Worm (Caenorhabditis elegans): ENCODE measurements around the gene F56C3.4.

F56C3.4 gene

DNA sequence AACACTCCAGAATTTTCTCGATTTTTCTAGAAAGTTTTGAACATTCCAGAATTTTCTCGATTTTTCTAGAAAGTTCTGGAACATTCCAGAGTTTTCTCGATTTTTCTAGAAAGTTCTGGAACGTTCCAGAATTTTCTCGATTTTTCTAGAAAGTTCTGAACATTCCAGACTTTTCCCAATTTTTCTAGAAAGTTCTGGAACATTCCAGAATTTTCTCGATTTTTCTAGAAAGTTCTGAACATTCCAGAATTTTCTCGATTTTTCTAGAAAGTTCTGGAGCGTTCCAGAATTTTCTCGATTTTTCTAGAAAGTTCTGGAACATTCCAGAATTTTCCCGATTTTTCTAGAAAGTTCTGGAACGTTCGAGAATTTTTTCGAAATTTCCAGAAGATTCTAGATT, 14.5 kb upstream of the F56C3.4 start:
- TF ChIP-seq flt-1 (GFP tag; IDR thresholded peaks at IDR 0.05) (peak; percentile 87), pes-1 (GFP tag; IDR thresholded peaks at IDR 0.05) (peak; percentile 93), scrt-1 (GFP tag; IDR thresholded peaks at IDR 0.05) (0 out of 2 replicates have a peak, but pooled peaks have one; percentile 21), tbx-37 (GFP tag; conservative IDR thresholded peaks at IDR 0.05) (0 out of 2 replicates have a peak, but pooled peaks have one; percentile 7), sea-1 (GFP tag; conservative IDR thresholded peaks at IDR 0.05) (peak; percentile 80), tbx-11 (GFP tag; IDR thresholded peaks at IDR 0.05) (peak; percentile 60; the same call in 1 of the 2 replicates)

DNA sequence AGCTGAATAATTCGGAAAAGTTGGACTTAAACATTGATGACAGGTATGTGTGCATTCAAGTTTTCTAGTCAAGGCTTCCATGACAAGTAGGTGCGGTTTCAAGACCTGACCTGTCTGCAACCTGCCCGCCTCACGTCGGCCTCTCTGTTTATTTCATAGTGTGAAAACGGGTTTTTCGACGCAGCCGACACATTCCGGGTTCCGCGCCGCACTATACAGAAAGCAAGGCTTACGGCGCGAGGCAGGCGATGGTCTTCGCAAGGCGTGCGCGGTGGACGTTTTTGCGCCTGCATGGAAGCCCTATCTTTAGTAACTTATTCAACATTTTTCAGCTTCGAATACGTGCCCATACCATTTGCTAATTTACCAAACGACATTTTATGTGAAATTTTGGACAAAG, 11.9 kb upstream of the F56C3.4 start:
- TF ChIP-seq tbx-37 (GFP tag; conservative IDR thresholded peaks at IDR 0.05) (no peak), ceh-13 (GFP tag; optimal IDR thresholded peaks at IDR 0.05) (no peak), B0310.2 (tag; optimal IDR thresholded peaks at IDR 0.05) (no peak), ama-1 (optimal IDR thresholded peaks at IDR 0.05) (no peak), scrt-1 (GFP tag; IDR thresholded peaks at IDR 0.05) (no peak), pes-1 (GFP tag; IDR thresholded peaks at IDR 0.05) (no peak), F13C5.2 (tag; optimal IDR thresholded peaks at IDR 0.05) (no peak), hnd-1 (tag; optimal IDR thresholded peaks at IDR 0.05) (no peak), tra-4 (tag; optimal IDR thresholded peaks at IDR 0.05) (no peak), aly-1 (tag; optimal IDR thresholded peaks at IDR 0.05) (no peak), hmg-4 (GFP tag; optimal IDR thresholded peaks at IDR 0.05) (no peak), flt-1 (GFP tag; IDR thresholded peaks at IDR 0.05) (no peak), sea-1 (GFP tag; conservative IDR thresholded peaks at IDR 0.05) (no peak), ets-7 (tag; optimal IDR thresholded peaks at IDR 0.05) (no peak)

DNA sequence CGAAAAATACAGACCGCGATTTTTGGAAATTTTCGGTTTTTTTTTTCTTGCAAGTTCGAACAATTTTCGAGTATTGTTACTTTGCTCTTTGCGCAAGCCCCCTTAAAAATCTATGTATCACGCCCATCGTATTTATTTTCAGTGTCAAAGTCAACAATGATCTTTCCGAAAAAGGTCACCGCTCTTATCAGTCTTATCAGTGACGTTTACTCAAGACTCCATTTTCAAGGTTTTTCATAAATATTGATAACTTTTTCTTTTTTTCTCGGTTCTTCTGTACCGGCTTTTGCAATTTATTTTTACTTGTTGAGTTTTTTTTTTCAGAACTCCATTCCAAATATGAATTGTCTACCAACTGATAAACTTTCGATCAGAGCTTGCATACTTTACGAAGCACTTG, 11.2 kb upstream of the F56C3.4 start, which contains the start of gene fbxa-190:
TSS of gene fbxa-190 (plus strand) at position 325 of the 400 bp plus-strand sequence.
- no peak for TF ChIP-seq hnd-1 (tag; optimal IDR thresholded peaks at IDR 0.05)
- no peak for TF ChIP-seq aly-1 (tag; optimal IDR thresholded peaks at IDR 0.05)
- no peak for TF ChIP-seq scrt-1 (GFP tag; IDR thresholded peaks at IDR 0.05)
- TF ChIP-seq ceh-36 (tag; optimal IDR thresholded peaks at IDR 0.05) = no peak
- TF ChIP-seq pes-1 (GFP tag; IDR thresholded peaks at IDR 0.05) = no peak
- TF ChIP-seq sea-1 (GFP tag; conservative IDR thresholded peaks at IDR 0.05) = no peak
- TF ChIP-seq tbx-37 (GFP tag; conservative IDR thresholded peaks at IDR 0.05) = no peak
- no peak for TF ChIP-seq ceh-13 (GFP tag; optimal IDR thresholded peaks at IDR 0.05)
- no peak for TF ChIP-seq F13C5.2 (tag; optimal IDR thresholded peaks at IDR 0.05)
- no peak for TF ChIP-seq ama-1 (optimal IDR thresholded peaks at IDR 0.05)

DNA sequence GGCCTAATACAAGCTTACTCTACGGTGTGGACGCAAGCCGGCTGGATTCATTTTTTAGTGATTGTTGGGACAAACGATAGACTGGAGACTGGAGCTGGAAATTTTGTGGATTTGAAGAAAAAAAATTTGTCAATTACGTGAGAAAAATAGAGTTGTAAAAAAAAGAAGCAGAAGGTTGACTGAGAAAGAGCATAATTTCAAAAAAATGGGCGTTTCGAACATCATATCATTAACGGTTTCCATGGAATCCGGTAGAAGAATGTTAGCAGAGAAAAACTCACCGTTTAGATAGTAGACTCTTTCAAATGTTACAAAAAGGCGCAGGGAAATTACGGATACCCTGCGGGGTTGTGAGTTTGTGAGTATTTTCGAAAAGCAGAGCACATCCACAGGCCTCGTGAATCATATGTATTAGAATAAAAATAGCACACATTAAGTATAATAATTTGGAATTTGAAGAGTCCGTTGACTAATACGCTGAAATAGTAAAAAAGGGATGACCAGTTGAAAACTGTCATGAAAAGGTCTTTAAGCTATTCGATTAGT, 10.3 kb upstream of the F56C3.4 start, which contains the start of gene F56C3.7:
TSS of gene F56C3.7 (minus strand) at position 51 of the 546 bp plus-strand sequence.
- TF ChIP-seq F13C5.2 (tag; optimal IDR thresholded peaks at IDR 0.05) (no peak), B0310.2 (tag; optimal IDR thresholded peaks at IDR 0.05) (no peak), sea-1 (GFP tag; conservative IDR thresholded peaks at IDR 0.05) (no peak), hmg-4 (GFP tag; optimal IDR thresholded peaks at IDR 0.05) (no peak), tra-4 (tag; optimal IDR thresholded peaks at IDR 0.05) (no peak), hmbx-1 (tag; optimal IDR thresholded peaks at IDR 0.05) (no peak), pes-1 (GFP tag; IDR thresholded peaks at IDR 0.05) (no peak), ceh-13 (GFP tag; optimal IDR thresholded peaks at IDR 0.05) (no peak), scrt-1 (GFP tag; IDR thresholded peaks at IDR 0.05) (no peak), ets-7 (tag; optimal IDR thresholded peaks at IDR 0.05) (no peak), ama-1 (optimal IDR thresholded peaks at IDR 0.05) (no peak), aly-1 (tag; optimal IDR thresholded peaks at IDR 0.05) (no peak), ceh-36 (tag; optimal IDR thresholded peaks at IDR 0.05) (no peak), tbx-11 (GFP tag; IDR thresholded peaks at IDR 0.05) (no peak), flt-1 (GFP tag; IDR thresholded peaks at IDR 0.05) (no peak), hnd-1 (tag; optimal IDR thresholded peaks at IDR 0.05) (no peak)

DNA sequence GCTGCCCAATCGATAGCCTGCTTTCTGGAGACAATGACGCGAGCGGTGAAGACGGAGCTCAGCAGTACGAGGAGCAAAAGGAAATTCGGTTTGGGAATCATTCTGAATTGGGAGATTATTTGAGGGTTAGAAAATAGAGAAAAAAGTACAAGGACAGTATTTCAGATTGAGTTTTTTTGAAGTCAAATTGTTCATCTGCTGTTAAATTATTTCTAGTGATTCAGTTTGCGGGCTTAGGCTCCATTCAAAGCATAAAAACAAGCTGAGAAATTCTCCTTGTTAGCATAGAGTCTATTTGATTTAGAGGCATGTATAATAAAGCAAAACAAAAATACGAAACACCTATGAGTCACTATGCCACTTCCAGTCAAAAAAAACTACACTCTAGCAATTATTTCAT, 6.9 kb upstream of the F56C3.4 start, which contains the start of gene dgn-2:
TSS of gene dgn-2 (minus strand) at position 101 of the 400 bp plus-strand sequence.
- TF ChIP-seq ceh-36 (tag; optimal IDR thresholded peaks at IDR 0.05) = no peak
- no peak for TF ChIP-seq B0310.2 (tag; optimal IDR thresholded peaks at IDR 0.05)
- no peak for TF ChIP-seq ceh-13 (GFP tag; optimal IDR thresholded peaks at IDR 0.05)
- TF ChIP-seq ama-1 (optimal IDR thresholded peaks at IDR 0.05) = no peak
- no peak for TF ChIP-seq aly-1 (tag; optimal IDR thresholded peaks at IDR 0.05)
- no peak for TF ChIP-seq tbx-11 (GFP tag; IDR thresholded peaks at IDR 0.05)
- TF ChIP-seq F13C5.2 (tag; optimal IDR thresholded peaks at IDR 0.05) = no peak
- no peak for TF ChIP-seq hmg-4 (GFP tag; optimal IDR thresholded peaks at IDR 0.05)
- TF ChIP-seq pes-1 (GFP tag; IDR thresholded peaks at IDR 0.05) = no peak
- TF ChIP-seq tbx-37 (GFP tag; conservative IDR thresholded peaks at IDR 0.05) = no peak
- no peak for TF ChIP-seq ets-7 (tag; optimal IDR thresholded peaks at IDR 0.05)
- TF ChIP-seq scrt-1 (GFP tag; IDR thresholded peaks at IDR 0.05) = no peak
- TF ChIP-seq hmbx-1 (tag; optimal IDR thresholded peaks at IDR 0.05) = no peak
- no peak for TF ChIP-seq hnd-1 (tag; optimal IDR thresholded peaks at IDR 0.05)
- no peak for TF ChIP-seq flt-1 (GFP tag; IDR thresholded peaks at IDR 0.05)
- TF ChIP-seq tra-4 (tag; optimal IDR thresholded peaks at IDR 0.05) = no peak
- no peak for TF ChIP-seq sea-1 (GFP tag; conservative IDR thresholded peaks at IDR 0.05)

DNA sequence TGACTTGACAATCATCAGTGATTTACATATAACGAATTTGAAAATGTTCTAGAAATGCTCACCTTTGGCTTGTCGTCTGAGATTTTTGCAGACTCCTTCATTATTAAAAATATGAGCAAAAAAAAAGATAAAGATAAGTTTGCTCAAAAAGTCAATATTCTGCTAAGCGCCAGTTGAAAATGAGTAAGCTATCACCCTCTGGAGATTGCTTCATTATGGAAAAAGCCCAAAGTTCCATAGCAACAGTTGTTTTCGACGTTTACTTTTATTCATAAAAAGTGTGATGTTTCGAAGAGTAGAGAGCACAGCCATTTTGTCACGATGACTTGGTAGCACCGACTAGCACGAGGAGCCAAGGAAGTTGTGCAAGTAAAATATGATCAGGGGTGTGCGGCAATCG, 2.2 kb downstream of the F56C3.4 start, which contains the start of gene F56C3.3:
TSS of gene F56C3.3 (minus strand) at position 101 of the 400 bp plus-strand sequence.
- TF ChIP-seq F13C5.2 (tag; optimal IDR thresholded peaks at IDR 0.05) = no peak
- no peak for TF ChIP-seq hmg-4 (GFP tag; optimal IDR thresholded peaks at IDR 0.05)
- TF ChIP-seq scrt-1 (GFP tag; IDR thresholded peaks at IDR 0.05) = no peak
- no peak for TF ChIP-seq ets-7 (tag; optimal IDR thresholded peaks at IDR 0.05)
- TF ChIP-seq tbx-37 (GFP tag; conservative IDR thresholded peaks at IDR 0.05) = no peak
- no peak for TF ChIP-seq tbx-11 (GFP tag; IDR thresholded peaks at IDR 0.05)
- TF ChIP-seq flt-1 (GFP tag; IDR thresholded peaks at IDR 0.05) = no peak
- no peak for TF ChIP-seq sea-1 (GFP tag; conservative IDR thresholded peaks at IDR 0.05)
- no peak for TF ChIP-seq hmbx-1 (tag; optimal IDR thresholded peaks at IDR 0.05)
- no peak for TF ChIP-seq ama-1 (optimal IDR thresholded peaks at IDR 0.05)
- no peak for TF ChIP-seq hnd-1 (tag; optimal IDR thresholded peaks at IDR 0.05)

DNA sequence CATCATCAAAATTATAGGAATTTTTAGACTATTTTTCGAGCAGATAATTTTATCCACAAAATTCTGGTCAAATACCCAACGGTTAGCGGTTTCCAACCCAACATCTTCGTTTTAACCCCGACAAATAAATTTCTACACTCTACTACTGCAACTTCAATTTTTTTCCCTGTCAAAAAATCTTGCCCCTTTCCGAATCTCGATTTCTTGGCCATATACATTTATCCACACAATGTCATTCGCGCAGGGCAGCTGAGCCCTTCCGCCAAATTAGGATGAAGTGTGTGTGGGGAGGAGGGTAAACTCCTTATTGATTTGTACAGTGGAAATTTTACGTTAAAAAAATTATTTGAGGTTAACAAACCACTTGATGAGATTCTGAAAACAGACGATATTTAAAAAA, 15.7 kb downstream of the F56C3.4 start:
- peak; percentile 39; the same call in 1 of the 2 replicates for TF ChIP-seq tbx-37 (GFP tag; conservative IDR thresholded peaks at IDR 0.05)
- TF ChIP-seq hmg-4 (GFP tag; optimal IDR thresholded peaks at IDR 0.05) = peak; percentile 59
- TF ChIP-seq tra-4 (tag; optimal IDR thresholded peaks at IDR 0.05) = no peak
- peak; percentile 78 for TF ChIP-seq F13C5.2 (tag; optimal IDR thresholded peaks at IDR 0.05)

Measured in whole organism, early embryonic.